Fruit fly (Drosophila melanogaster) whole organism, prepupa: ENCODE measurements around the gene CG14034.

Source experiments
- CG11294 ChIP-seq: fragments of 200-800 bp; sonication (Bioruptor generic); IDR thresholded peaks from 2 replicates; pipeline ENCODE4 v1.3.6; 2022; ENCODE audit warnings: missing biosample characterization, missing genetic modification characterization
- CG11902 ChIP-seq: fragments of 200-800 bp; sonication (Bioruptor generic); optimal IDR thresholded peaks from 3 replicates; lab custom pipeline; 2016; ENCODE audit warnings: missing biosample characterization, missing genetic modification characterization
- CG15336 ChIP-seq: fragments of 200-800 bp; sonication (Bioruptor generic); IDR thresholded peaks from 2 replicates; pipeline ENCODE4 v1.3.6; 2022; ENCODE audit warnings: missing biosample characterization, missing genetic modification characterization
- CG34406 ChIP-seq: fragments of 200-800 bp; sonication (Bioruptor generic); optimal IDR thresholded peaks from 3 replicates; lab custom pipeline; 2016; ENCODE audit warnings: missing biosample characterization, missing genetic modification characterization
- CG6276 ChIP-seq: fragments of 200-800 bp; sonication (Bioruptor generic); optimal IDR thresholded peaks from 2 replicates; lab custom pipeline; 2017; ENCODE audit warnings: missing biosample characterization, mild to moderate bottlenecking, missing genetic modification characterization
- CG8632 ChIP-seq: fragments of 200-800 bp; sonication (Bioruptor generic); optimal IDR thresholded peaks from 3 replicates; lab custom pipeline; 2016; ENCODE audit warnings: missing biosample characterization, missing genetic modification characterization
- Eip78C ChIP-seq: fragments of 200-800 bp; sonication (Bioruptor generic); peaks from one replicate; lab custom pipeline; 2016; ENCODE audit warnings: missing biosample characterization, missing genetic modification characterization
- Ets21C ChIP-seq: fragments of 200-800 bp; sonication (Bioruptor generic); optimal IDR thresholded peaks from 3 replicates; lab custom pipeline; 2016; ENCODE audit warnings: missing biosample characterization, missing genetic modification characterization
- Gug ChIP-seq: fragments of 200-800 bp; sonication (Bioruptor generic); IDR thresholded peaks from 2 replicates; pipeline ENCODE4 v1.3.6; 2022; ENCODE audit warnings: missing biosample characterization, missing genetic modification characterization
- Lpt ChIP-seq: fragments of 200-800 bp; sonication (Bioruptor generic); optimal IDR thresholded peaks from 3 replicates; lab custom pipeline; 2016; ENCODE audit warnings: missing biosample characterization, missing genetic modification characterization
- OdsH ChIP-seq: fragments of 200-800 bp; sonication (Bioruptor generic); optimal IDR thresholded peaks from 3 replicates; lab custom pipeline; 2016; ENCODE audit warnings: missing biosample characterization, missing genetic modification characterization
- fkh ChIP-seq: fragments of 200-800 bp; sonication (Bioruptor generic); optimal IDR thresholded peaks from 3 replicates; lab custom pipeline; 2017; ENCODE audit warnings: missing biosample characterization, mild to moderate bottlenecking, missing genetic modification characterization, moderate library complexity
- salr ChIP-seq, 2 experiments: fragments of 200-800 bp; sonication (Bioruptor generic); optimal IDR thresholded peaks; 3 replicates each; lab custom pipeline; 2016 to 2018; ENCODE audit warnings: missing biosample characterization in 2 of 2, missing genetic modification characterization in 2 of 2, mild to moderate bottlenecking in 1 of 2

dm6 chr2L:5229239-5229638, 12.9 kb upstream of the CG14034 start:
- no peak for TF ChIP-seq Eip78C
- TF ChIP-seq CG34406 = no peak
- TF ChIP-seq OdsH (GFP tag; lab: Kevin White, UChicago) = no peak
- TF ChIP-seq fkh (GFP tag; lab: Kevin White, UChicago) = no peak
- no peak for TF ChIP-seq Ets21C (GFP tag; lab: Kevin White, UChicago)
- no peak for TF ChIP-seq Lpt (GFP tag; lab: Kevin White, UChicago)
- TF ChIP-seq CG15336 (GFP tag; lab: Robert Waterston, UW) = no peak
- TF ChIP-seq CG8632 = no peak
- no peak for TF ChIP-seq Gug
- TF ChIP-seq CG11294 = no peak
- TF ChIP-seq CG11902 (GFP tag; lab: Kevin White, UChicago) = no peak
- no peak for TF ChIP-seq CG6276 (GFP tag; lab: Kevin White, UChicago)
- no peak for TF ChIP-seq salr (GFP tag; optimal IDR thresholded peaks at IDR 0.05; lab: Kevin White, UChicago)
